Worm (Caenorhabditis elegans) whole organism, midembryonic: ENCODE measurements around the gene ech-5.

ENCODE experiments used
- T22C8.4 ChIP-seq: fragments of 200-800 bp; sonication (Bioruptor generic); IDR thresholded peaks from 2 replicates; pipeline ENCODE4 v1.3.6; 2022; ENCODE audit warnings: missing genetic modification characterization, missing compliant biosample characterization
- cog-1 ChIP-seq: sonication (generic microtip); optimal IDR thresholded peaks from 2 replicates; lab custom pipeline; 2016; ENCODE audit warnings: missing genetic modification characterization, missing compliant biosample characterization
- flt-1 ChIP-seq: fragments of 200-800 bp; sonication (Bioruptor generic); IDR thresholded peaks from 2 replicates; pipeline ENCODE4 v1.3.6; 2022; ENCODE audit warnings: missing genetic modification characterization, missing compliant biosample characterization
- klf-2 ChIP-seq: fragments of 200-800 bp; sonication (Bioruptor generic); conservative IDR thresholded peaks from 2 replicates; pipeline ENCODE4 v1.3.6; 2022; ENCODE audit warnings: missing genetic modification reagents, missing genetic modification characterization, missing compliant biosample characterization
- med-1 ChIP-seq: sonication (generic microtip); optimal IDR thresholded peaks from 2 replicates; lab custom pipeline; 2017; ENCODE audit warnings: missing genetic modification characterization, mild to moderate bottlenecking, missing compliant biosample characterization, antibody characterized with exemption, missing genetic modification reagents; ENCODE audit not compliant: insufficient read depth
- ref-1 ChIP-seq: fragments of 200-800 bp; sonication (Bioruptor generic); conservative IDR thresholded peaks from 2 replicates; pipeline ENCODE4 v1.3.6; 2022; ENCODE audit warnings: missing genetic modification reagents, missing genetic modification characterization, missing compliant biosample characterization
- tab-1 ChIP-seq: fragments of 200-800 bp; sonication (Bioruptor generic); IDR thresholded peaks from 2 replicates; pipeline ENCODE4 v1.3.6; 2022; ENCODE audit warnings: missing genetic modification characterization, missing compliant biosample characterization
- ztf-29 ChIP-seq: fragments of 200-800 bp; sonication (Bioruptor generic); IDR thresholded peaks from 2 replicates; pipeline ENCODE4 v1.3.6; 2022; ENCODE audit warnings: missing genetic modification reagents, missing genetic modification characterization, missing compliant biosample characterization

DNA sequence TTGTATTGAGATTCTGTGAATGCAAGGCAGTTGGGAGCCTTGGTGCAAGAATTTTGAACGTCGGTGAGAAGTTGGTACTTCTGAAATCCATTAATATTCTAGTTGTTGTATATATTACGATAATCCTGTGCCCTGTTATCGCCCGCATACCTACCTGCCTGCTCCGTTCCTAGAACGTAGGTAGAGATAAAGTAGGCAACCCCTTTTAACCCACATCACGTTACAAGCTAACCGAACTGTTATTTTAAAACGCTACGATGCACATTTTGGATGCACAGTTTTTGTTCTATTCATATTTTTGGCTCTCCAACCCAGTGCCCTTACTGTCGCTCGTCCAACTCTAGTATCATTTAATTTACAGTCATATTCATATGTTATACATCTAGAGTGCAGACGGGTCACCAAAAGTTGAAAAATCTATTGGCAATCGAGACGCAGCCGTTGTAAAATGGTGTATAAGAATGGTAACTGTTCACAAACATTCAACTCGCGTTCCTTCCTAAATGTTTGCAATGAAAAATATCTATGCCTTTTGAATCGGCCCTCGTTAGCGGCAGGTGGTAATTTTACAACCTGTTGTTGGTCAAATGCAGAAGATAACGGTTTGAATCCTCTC lies 42.4 kb upstream of the ech-5 start:
- TF ChIP-seq cog-1 (tag; lab: Kevin White, UChicago) (no peak), tab-1 (GFP tag; lab: Robert Waterston, UW) (no peak), klf-2 (GFP tag; lab: Robert Waterston, UW) (no peak), ref-1 (GFP tag; lab: Robert Waterston, UW) (no peak), flt-1 (GFP tag; lab: Robert Waterston, UW) (no peak), med-1 (no peak), T22C8.4 (no peak), ztf-29 (GFP tag; lab: Robert Waterston, UW) (no peak)
